Worm (Caenorhabditis elegans): ENCODE data around the gene R13H4.7.

ce11 chrV:11899149-11899548, 31.1 kb upstream of the R13H4.7 start, which contains the start of gene sma-1:
- no peak for TF ChIP-seq fkh-10 (GFP tag; optimal IDR thresholded peaks at IDR 0.05)
- no peak for TF ChIP-seq unc-62 (GFP tag; optimal IDR thresholded peaks at IDR 0.05)
- no peak for TF ChIP-seq alr-1 (tag; optimal IDR thresholded peaks at IDR 0.05; ENCODE audit: borderline replicate concordance)
- TF ChIP-seq lsy-2 (tag; optimal IDR thresholded peaks at IDR 0.05), result no peak
- TF ChIP-seq efl-1 (optimal IDR thresholded peaks at IDR 0.05), result no peak
- no peak for TF ChIP-seq efl-1 (GFP tag; optimal IDR thresholded peaks at IDR 0.05 in 1 of 2)
- TF ChIP-seq nhr-84 (tag; optimal IDR thresholded peaks at IDR 0.05), result no peak

Data from whole organism, L1 larva.